Fruit fly (Drosophila melanogaster) whole organism, embryonic: Measurements from ENCODE around the gene cbt.

Experiments used
- BEAF-32 ChIP-seq: fragments of 200-800 bp; sonication (Bioruptor generic); optimal IDR thresholded peaks from 3 replicates; lab custom pipeline; 2017; ENCODE audit warnings: missing biosample characterization, missing genetic modification characterization, mild to moderate bottlenecking, moderate library complexity, missing genetic modification reagents
- Bdp1 ChIP-seq: fragments of 200-800 bp; sonication (Bioruptor generic); optimal IDR thresholded peaks from 3 replicates; lab custom pipeline; 2016; ENCODE audit warnings: missing biosample characterization, missing genetic modification characterization
- CG1024 ChIP-seq: fragments of 200-800 bp; sonication (Bioruptor generic); IDR thresholded peaks from 2 replicates; pipeline ENCODE4 v1.3.6; 2022; ENCODE audit warnings: missing biosample characterization, missing genetic modification characterization
- CG10366 ChIP-seq: fragments of 200-800 bp; sonication (Bioruptor generic); IDR thresholded peaks from 2 replicates; pipeline ENCODE4 v1.3.6; 2022; ENCODE audit warnings: missing biosample characterization, missing genetic modification characterization
- CG10431 ChIP-seq: fragments of 200-800 bp; sonication (Bioruptor generic); optimal IDR thresholded peaks from 3 replicates; lab custom pipeline; 2018; ENCODE audit warnings: missing biosample characterization, mild to moderate bottlenecking, missing genetic modification characterization
- CG11398 ChIP-seq: fragments of 200-800 bp; sonication (Bioruptor generic); optimal IDR thresholded peaks from 2 replicates; lab custom pipeline; 2016; ENCODE audit warnings: missing biosample characterization, missing genetic modification characterization
- CG13287 ChIP-seq: fragments of 200-800 bp; sonication (Bioruptor generic); IDR thresholded peaks from 2 replicates; pipeline ENCODE4 v1.3.6; 2022; ENCODE audit warnings: missing biosample characterization, missing genetic modification characterization; ENCODE audit not compliant: partially characterized antibody
- CG18764 ChIP-seq: fragments of 200-800 bp; sonication (Bioruptor generic); optimal IDR thresholded peaks from 3 replicates; lab custom pipeline; 2016; ENCODE audit warnings: missing biosample characterization, missing genetic modification characterization
- CG31224 ChIP-seq: fragments of 200-800 bp; sonication (Bioruptor generic); IDR thresholded peaks from 2 replicates; pipeline ENCODE4 v1.3.6; 2022; ENCODE audit warnings: missing biosample characterization, missing genetic modification characterization
- CG33557 ChIP-seq: fragments of 200-800 bp; sonication (Bioruptor generic); optimal IDR thresholded peaks from 2 replicates; lab custom pipeline; 2019; ENCODE audit warnings: missing biosample characterization, mild to moderate bottlenecking, missing genetic modification characterization, moderate library complexity
- CG4730 ChIP-seq: fragments of 200-800 bp; sonication (Bioruptor generic); IDR thresholded peaks from 2 replicates; pipeline ENCODE4 v1.3.6; 2022; ENCODE audit warnings: missing biosample characterization, missing genetic modification characterization
- CG5180 ChIP-seq: fragments of 200-800 bp; sonication (Bioruptor generic); optimal IDR thresholded peaks from 3 replicates; lab custom pipeline; 2017; ENCODE audit warnings: missing biosample characterization, missing genetic modification characterization, mild to moderate bottlenecking, moderate library complexity, missing genetic modification reagents
- CG5245 ChIP-seq: fragments of 200-800 bp; sonication (Bioruptor generic); optimal IDR thresholded peaks from 3 replicates; lab custom pipeline; 2016; ENCODE audit warnings: missing biosample characterization, missing genetic modification characterization
- CG5953 ChIP-seq: fragments of 200-800 bp; sonication (Bioruptor generic); IDR thresholded peaks from 2 replicates; pipeline ENCODE4 v1.3.6; 2022; ENCODE audit warnings: missing biosample characterization, missing genetic modification characterization
- CG6683 ChIP-seq: fragments of 200-800 bp; sonication (Bioruptor generic); optimal IDR thresholded peaks from 2 replicates; lab custom pipeline; 2017; ENCODE audit warnings: missing biosample characterization, mild to moderate bottlenecking, missing genetic modification characterization, missing genetic modification reagents
- CG8290 ChIP-seq, 3 experiments: fragments of 200-800 bp; sonication (Bioruptor generic); optimal IDR thresholded peaks; 2 replicates each; lab custom pipeline; 2016 to 2019; ENCODE audit warnings: missing biosample characterization in 3 of 3, missing genetic modification characterization in 3 of 3, mild to moderate bottlenecking in 2 of 3, moderate library complexity in 1 of 3
- Camta ChIP-seq: fragments of 200-800 bp; sonication (Bioruptor generic); optimal IDR thresholded peaks from 2 replicates; lab custom pipeline; 2016; ENCODE audit warnings: missing biosample characterization, missing genetic modification characterization
- D19B ChIP-seq: fragments of 200-800 bp; sonication (Bioruptor generic); optimal IDR thresholded peaks from 2 replicates; lab custom pipeline; 2017; ENCODE audit warnings: missing biosample characterization, mild to moderate bottlenecking, missing genetic modification characterization
- E2f2 ChIP-seq: fragments of 200-800 bp; sonication (Bioruptor generic); IDR thresholded peaks from 2 replicates; pipeline ENCODE4 v1.3.6; 2022; ENCODE audit warnings: missing biosample characterization, missing genetic modification characterization
- Gug ChIP-seq: fragments of 200-800 bp; sonication (Bioruptor generic); IDR thresholded peaks from 4 replicates; pipeline ENCODE4 v1.3.6; 2022; ENCODE audit warnings: missing biosample characterization, missing genetic modification characterization
- HLH3B ChIP-seq: fragments of 200-800 bp; sonication (Bioruptor generic); IDR thresholded peaks from 2 replicates; pipeline ENCODE4 v1.3.6; 2022; ENCODE audit warnings: missing biosample characterization, missing genetic modification characterization
- HmgD ChIP-seq: fragments of 200-800 bp; sonication (Bioruptor generic); optimal IDR thresholded peaks from 3 replicates; lab custom pipeline; 2016; ENCODE audit warnings: missing biosample characterization, missing genetic modification characterization
- Hsf ChIP-seq: fragments of 200-800 bp; sonication (Bioruptor generic); optimal IDR thresholded peaks from 3 replicates; lab custom pipeline; 2016; ENCODE audit warnings: missing biosample characterization, missing genetic modification characterization
- Jarid2 ChIP-seq: fragments of 200-800 bp; sonication (Bioruptor generic); optimal IDR thresholded peaks from 3 replicates; lab custom pipeline; 2017; ENCODE audit warnings: mild to moderate bottlenecking, missing biosample characterization, missing genetic modification reagents, missing genetic modification characterization
- MTF-1 ChIP-seq: fragments of 200-800 bp; sonication (Bioruptor generic); optimal IDR thresholded peaks from 2 replicates; lab custom pipeline; 2018; ENCODE audit warnings: missing biosample characterization, mild to moderate bottlenecking, missing genetic modification characterization, borderline replicate concordance
- Max ChIP-seq: fragments of 200-800 bp; sonication (Bioruptor generic); optimal IDR thresholded peaks from 2 replicates; lab custom pipeline; 2016; ENCODE audit warnings: missing biosample characterization, mild to moderate bottlenecking, missing genetic modification characterization
- NFAT ChIP-seq: fragments of 200-800 bp; sonication (Bioruptor generic); IDR thresholded peaks from 2 replicates; pipeline ENCODE4 v1.3.6; 2022; ENCODE audit warnings: missing biosample characterization, missing genetic modification characterization
- Opbp ChIP-seq: fragments of 200-800 bp; sonication (Bioruptor generic); IDR thresholded peaks from 3 replicates; pipeline ENCODE4 v1.3.6; 2022; ENCODE audit warnings: missing biosample characterization, missing genetic modification characterization; ENCODE audit not compliant: partially characterized antibody
- Poxn ChIP-seq: fragments of 200-800 bp; sonication (Bioruptor generic); IDR thresholded peaks from 2 replicates; pipeline ENCODE4 v1.3.6; 2022; ENCODE audit warnings: missing biosample characterization, missing genetic modification characterization
- Scr ChIP-seq: fragments of 200-800 bp; sonication (Bioruptor generic); IDR thresholded peaks from 2 replicates; pipeline ENCODE4 v1.3.6; 2022; ENCODE audit warnings: missing biosample characterization, missing genetic modification characterization; ENCODE audit not compliant: partially characterized antibody
- ac ChIP-seq: fragments of 200-800 bp; sonication (Bioruptor generic); optimal IDR thresholded peaks from 3 replicates; lab custom pipeline; 2017; ENCODE audit warnings: missing biosample characterization, mild to moderate bottlenecking, missing genetic modification characterization
- ato ChIP-seq: fragments of 200-800 bp; sonication (Bioruptor generic); IDR thresholded peaks from 2 replicates; pipeline ENCODE4 v1.3.6; 2022; ENCODE audit warnings: missing biosample characterization, missing genetic modification characterization; ENCODE audit not compliant: partially characterized antibody
- chif ChIP-seq, 2 experiments: fragments of 200-800 bp; sonication (Bioruptor generic); optimal IDR thresholded peaks; 3 replicates each; lab custom pipeline; 2016; ENCODE audit warnings: missing biosample characterization in 2 of 2, missing genetic modification characterization in 2 of 2
- cwo ChIP-seq: fragments of 200-800 bp; sonication (Bioruptor generic); optimal IDR thresholded peaks from 3 replicates; lab custom pipeline; 2017; ENCODE audit warnings: missing biosample characterization, missing genetic modification characterization, mild to moderate bottlenecking, moderate library complexity, missing genetic modification reagents
- dm ChIP-seq: fragments of 200-800 bp; sonication (Bioruptor generic); optimal IDR thresholded peaks from 3 replicates; lab custom pipeline; 2016; ENCODE audit warnings: missing biosample characterization, missing genetic modification characterization
- ems ChIP-seq: fragments of 200-800 bp; sonication (Bioruptor generic); optimal IDR thresholded peaks from 3 replicates; lab custom pipeline; 2016; ENCODE audit warnings: missing biosample characterization, missing genetic modification characterization
- fd102C ChIP-seq: fragments of 200-800 bp; sonication (Bioruptor generic); optimal IDR thresholded peaks from 2 replicates; lab custom pipeline; 2018; ENCODE audit warnings: missing biosample characterization, mild to moderate bottlenecking, missing genetic modification characterization, moderate library complexity
- fd3F ChIP-seq: fragments of 200-800 bp; sonication (Bioruptor generic); optimal IDR thresholded peaks from 2 replicates; lab custom pipeline; 2018; ENCODE audit warnings: missing biosample characterization, mild to moderate bottlenecking, missing genetic modification characterization, moderate library complexity
- gce ChIP-seq: fragments of 200-800 bp; sonication (Bioruptor generic); IDR thresholded peaks from 3 replicates; pipeline ENCODE4 v1.3.6; 2022; ENCODE audit warnings: missing biosample characterization, missing genetic modification characterization
- gsb ChIP-seq: fragments of 200-800 bp; sonication (Bioruptor generic); IDR thresholded peaks from 2 replicates; pipeline ENCODE4 v1.3.6; 2022; ENCODE audit warnings: missing biosample characterization, missing genetic modification characterization
- kah ChIP-seq: fragments of 200-800 bp; sonication (Bioruptor generic); optimal IDR thresholded peaks from 2 replicates; lab custom pipeline; 2018; ENCODE audit warnings: missing biosample characterization, mild to moderate bottlenecking, missing genetic modification characterization
- klu ChIP-seq: fragments of 200-800 bp; sonication (Bioruptor generic); IDR thresholded peaks from 2 replicates; pipeline ENCODE4 v1.3.6; 2022; ENCODE audit warnings: missing biosample characterization, missing genetic modification characterization
- pho ChIP-seq: fragments of 200-800 bp; sonication (Bioruptor generic); optimal IDR thresholded peaks from 2 replicates; lab custom pipeline; 2016; ENCODE audit warnings: missing biosample characterization, missing genetic modification characterization
- ro ChIP-seq: fragments of 200-800 bp; sonication (Bioruptor generic); IDR thresholded peaks from 2 replicates; pipeline ENCODE4 v1.3.6; 2022; ENCODE audit warnings: missing biosample characterization, missing genetic modification characterization
- schlank ChIP-seq: fragments of 200-800 bp; sonication (Bioruptor generic); optimal IDR thresholded peaks from 2 replicates; lab custom pipeline; 2018; ENCODE audit warnings: missing biosample characterization, mild to moderate bottlenecking, missing genetic modification characterization
- tll ChIP-seq, 2 experiments: fragments of 200-800 bp in 1 of 2; fragments of >200 bp in 1 of 2; sonication (Bioruptor generic) in 1 of 2; optimal IDR thresholded peaks; 2 replicates each; lab custom pipeline; 2017 to 2019; ENCODE audit warnings: missing biosample characterization in 2 of 2, missing genetic modification characterization in 2 of 2, mild to moderate bottlenecking in 1 of 2, moderate library complexity in 1 of 2
- tx ChIP-seq: fragments of 200-800 bp; sonication (Bioruptor generic); optimal IDR thresholded peaks from 2 replicates; lab custom pipeline; 2016; ENCODE audit warnings: missing biosample characterization, missing genetic modification characterization
- zen2 ChIP-seq: fragments of 200-800 bp; sonication (Bioruptor generic); IDR thresholded peaks from 3 replicates; pipeline ENCODE4 v1.3.6; 2022; ENCODE audit warnings: missing biosample characterization, missing genetic modification characterization; ENCODE audit not compliant: partially characterized antibody
- zfh2 ChIP-seq: fragments of 200-800 bp; sonication (Bioruptor generic); optimal IDR thresholded peaks from 2 replicates; lab custom pipeline; 2016; ENCODE audit warnings: missing biosample characterization, missing genetic modification characterization

The cbt gene

dm6 chr2L:479483-480195, at the start of gene cbt (continued):
- TF ChIP-seq CG11398 (GFP tag; lab: Kevin White, UChicago), result peak; percentile 98
- TF ChIP-seq MTF-1, result peak; percentile 88
- TF ChIP-seq CG33557 (GFP tag; lab: Kevin White, UChicago), result peak; percentile 93
- TF ChIP-seq tll (GFP tag; optimal IDR thresholded peaks at IDR 0.05; lab: Kevin White, UChicago), result no peak
- peak; percentile 80 for TF ChIP-seq kah (GFP tag; lab: Kevin White, UChicago)
- TF ChIP-seq gce, result no peak
- no peak for TF ChIP-seq gsb
- no peak for TF ChIP-seq CG13287 (GFP tag; lab: Robert Waterston, UW)
- peak; percentile 97 for TF ChIP-seq tx (GFP tag; lab: Kevin White, UChicago)
- peak; percentile 97 for TF ChIP-seq HmgD (GFP tag; lab: Kevin White, UChicago)
- no peak for TF ChIP-seq CG5953 (GFP tag; lab: Robert Waterston, UW)
- peak; percentile 96 for TF ChIP-seq CG6683 (GFP tag; lab: Kevin White, UChicago)
- peak; percentile 80 for TF ChIP-seq fd102C (GFP tag; lab: Kevin White, UChicago)
- peak; percentile 94 for TF ChIP-seq Gug (GFP tag; lab: Robert Waterston, UW)
- peak; percentile 98 for TF ChIP-seq Hsf (GFP tag; lab: Kevin White, UChicago)
- TF ChIP-seq dm (GFP tag; lab: Kevin White, UChicago), result peak; percentile 96
- TF ChIP-seq fd3F (GFP tag; lab: Kevin White, UChicago), result peak; percentile 94
- peak; percentile 96 for TF ChIP-seq CG8290 (GFP tag; optimal IDR thresholded peaks at IDR 0.05; lab: Kevin White, UChicago)
- peak; percentile 69 to 99 for TF ChIP-seq CG8290 (tag; optimal IDR thresholded peaks at IDR 0.05; lab: Kevin White, UChicago)
- peak; percentile 75 for TF ChIP-seq Jarid2 (GFP tag; lab: Kevin White, UChicago)
- no peak for TF ChIP-seq Scr (GFP tag; lab: Robert Waterston, UW)
- TF ChIP-seq NFAT, result no peak
- peak; percentile 95 for TF ChIP-seq schlank (tag; lab: Kevin White, UChicago)
- TF ChIP-seq E2f2, result no peak
- peak; percentile 97 to 98 for TF ChIP-seq chif (GFP tag; optimal IDR thresholded peaks at IDR 0.05; lab: Kevin White, UChicago)
- peak; percentile 93 for TF ChIP-seq Bdp1 (GFP tag; lab: Kevin White, UChicago)
- peak; percentile 61 for TF ChIP-seq CG10431 (GFP tag; lab: Kevin White, UChicago)
- TF ChIP-seq Max, result peak; percentile 96
- TF ChIP-seq HLH3B (GFP tag; lab: Robert Waterston, UW), result no peak
- TF ChIP-seq ro (GFP tag; lab: Robert Waterston, UW), result no peak
- TF ChIP-seq ac, result peak; percentile 86
- TF ChIP-seq ems (GFP tag; lab: Kevin White, UChicago), result peak; percentile 98
- TF ChIP-seq CG31224 (GFP tag; lab: Robert Waterston, UW), result no peak
- no peak for TF ChIP-seq klu (GFP tag; lab: Robert Waterston, UW)
- peak; percentile 93 for TF ChIP-seq CG5245 (GFP tag; lab: Kevin White, UChicago)
- peak; percentile 97 for TF ChIP-seq pho
- no peak for TF ChIP-seq CG4730 (GFP tag; lab: Robert Waterston, UW)
- TF ChIP-seq zen2 (GFP tag; lab: Robert Waterston, UW), result no peak
- no peak for TF ChIP-seq Poxn (GFP tag; lab: Robert Waterston, UW)
- no peak for TF ChIP-seq ato
- peak; percentile 90 for TF ChIP-seq CG5180 (GFP tag; lab: Kevin White, UChicago)
- peak; percentile 96 for TF ChIP-seq CG18764 (GFP tag; lab: Kevin White, UChicago)
- peak; percentile 97 for TF ChIP-seq zfh2 (GFP tag; lab: Kevin White, UChicago)
- no peak for TF ChIP-seq Opbp (GFP tag; lab: Robert Waterston, UW)
- TF ChIP-seq CG1024 (GFP tag; lab: Robert Waterston, UW), result no peak
- no peak for TF ChIP-seq BEAF-32 (GFP tag; lab: Kevin White, UChicago)
- TF ChIP-seq Camta (GFP tag; lab: Kevin White, UChicago), result peak; percentile 98
- peak; percentile 97 for TF ChIP-seq cwo (GFP tag; lab: Kevin White, UChicago)
- no peak for TF ChIP-seq CG10366 (GFP tag; lab: Robert Waterston, UW)
- TF ChIP-seq D19B (GFP tag; lab: Kevin White, UChicago), result peak; percentile 92
